Worm (Caenorhabditis elegans) whole organism, mixed stage, embryonic: Measurements from ENCODE around the gene C14A6.12.

Experiments used
- bed-3 ChIP-seq: fragments of 200-800 bp; sonication (Bioruptor generic); optimal IDR thresholded peaks from 3 replicates; lab custom pipeline; 2018; ENCODE audit warnings: mild to moderate bottlenecking, missing genetic modification characterization, moderate library complexity, missing compliant biosample characterization
- blmp-1 ChIP-seq: fragments of 150-350 bp; optimal IDR thresholded peaks from 2 replicates; lab custom pipeline; 2014; ENCODE audit warnings: missing biosample characterization, missing genetic modification characterization
- elt-1 ChIP-seq: sonication (generic microtip); optimal IDR thresholded peaks from 2 replicates; lab custom pipeline; 2017; ENCODE audit warnings: missing genetic modification characterization, mild to moderate bottlenecking, missing compliant biosample characterization, antibody characterized with exemption, moderate library complexity, borderline replicate concordance; ENCODE audit not compliant: insufficient read depth
- lsy-2 ChIP-seq: fragments of 150-350 bp; optimal IDR thresholded peaks from 2 replicates; lab custom pipeline; 2014; ENCODE audit warnings: missing biosample characterization, missing genetic modification characterization
- mls-2 ChIP-seq: sonication (generic microtip); optimal IDR thresholded peaks from 2 replicates; lab custom pipeline; 2016; ENCODE audit warnings: mild to moderate bottlenecking, missing genetic modification characterization, moderate library complexity, missing compliant biosample characterization
- nhr-237 ChIP-seq: fragments of 150-350 bp; optimal IDR thresholded peaks from 2 replicates; lab custom pipeline; 2014; ENCODE audit warnings: missing biosample characterization, missing genetic modification characterization
- nhr-28 ChIP-seq: fragments of 150-350 bp; optimal IDR thresholded peaks from 2 replicates; lab custom pipeline; 2014; ENCODE audit warnings: missing biosample characterization, missing genetic modification characterization
- pha-4 ChIP-seq: fragments of 150-350 bp; optimal IDR thresholded peaks from 2 replicates; lab custom pipeline; 2018; ENCODE audit warnings: missing biosample characterization, missing genetic modification reagents, missing genetic modification characterization
- snpc-4 ChIP-seq: fragments of 150-350 bp; optimal IDR thresholded peaks from 2 replicates; lab custom pipeline; 2014; ENCODE audit warnings: missing biosample characterization, missing genetic modification characterization
- tbx-8 ChIP-seq: fragments of 200-800 bp; sonication (Bioruptor generic); optimal IDR thresholded peaks from 2 replicates; lab custom pipeline; 2018; ENCODE audit warnings: mild to moderate bottlenecking, missing genetic modification characterization, moderate library complexity, missing compliant biosample characterization
- unc-62 ChIP-seq: fragments of 150-350 bp; optimal IDR thresholded peaks from 2 replicates; lab custom pipeline; 2014; ENCODE audit warnings: missing biosample characterization, missing genetic modification reagents, missing genetic modification characterization
- ztf-11 ChIP-seq: fragments of 150-350 bp; optimal IDR thresholded peaks from 2 replicates; lab custom pipeline; 2014; ENCODE audit warnings: missing biosample characterization, missing genetic modification characterization

DNA sequence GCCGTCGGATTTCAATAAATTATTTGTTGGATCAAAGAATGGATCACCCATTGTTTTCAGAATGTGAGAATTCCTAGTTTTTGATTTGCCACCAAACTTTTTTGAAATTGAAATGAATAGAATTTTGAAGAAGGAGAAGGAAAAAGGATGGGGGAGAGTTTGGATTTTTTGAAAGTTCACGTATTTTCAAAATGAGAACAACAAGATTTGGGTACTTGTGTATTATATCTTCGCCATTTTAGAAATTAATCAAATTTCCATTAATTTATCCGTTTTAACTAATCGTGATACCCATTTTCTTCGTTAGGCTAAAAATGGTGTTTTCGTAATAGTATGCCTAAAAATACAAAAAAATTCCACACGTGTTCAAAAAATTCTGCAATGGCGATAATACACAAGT lies 9.1 kb upstream of the C14A6.12 start, which contains the start of gene C14A6.8:
- TF ChIP-seq nhr-28 (no peak), pha-4 (no peak), snpc-4 (tag; lab: Kevin White, UChicago) (no peak), nhr-237 (no peak), lsy-2 (tag; lab: Kevin White, UChicago) (no peak), bed-3 (GFP tag; lab: Kevin White, UChicago) (no peak), blmp-1 (tag; lab: Kevin White, UChicago) (no peak), ztf-11 (tag; lab: Kevin White, UChicago) (no peak), elt-1 (tag; lab: Kevin White, UChicago) (no peak), unc-62 (GFP tag; lab: Kevin White, UChicago) (no peak), mls-2 (no peak), tbx-8 (GFP tag; lab: Kevin White, UChicago) (no peak)
